Worm (Caenorhabditis elegans) whole organism, L1 larva: Measurements from ENCODE around the gene T11F9.14.

Experiments used
- dpl-1 ChIP-seq, 3 experiments: fragments of 150-350 bp in 2 of 3; sonication (generic microtip) in 1 of 3; optimal IDR thresholded peaks; 2 replicates each; lab custom pipeline; 2014 to 2017; ENCODE audit warnings: missing biosample characterization in 3 of 3, missing genetic modification characterization in 3 of 3, missing genetic modification reagents in 3 of 3
- lin-35 ChIP-seq, 2 experiments: fragments of 150-350 bp; optimal IDR thresholded peaks; 2 replicates each; lab custom pipeline; 2014; ENCODE audit warnings: missing biosample characterization in 2 of 2, missing genetic modification characterization in 2 of 2, missing genetic modification reagents in 2 of 2
- nhr-47 ChIP-seq: sonication (generic microtip); optimal IDR thresholded peaks from 2 replicates; lab custom pipeline; 2016; ENCODE audit warnings: mild to moderate bottlenecking, missing genetic modification characterization, moderate library complexity, missing compliant biosample characterization
- nhr-76 ChIP-seq: sonication (generic microtip); optimal IDR thresholded peaks from 2 replicates; lab custom pipeline; 2017; ENCODE audit warnings: missing biosample characterization, missing genetic modification characterization

- no peak for TF ChIP-seq nhr-47 (tag; lab: Kevin White, UChicago)
- no peak for TF ChIP-seq dpl-1 (GFP tag; optimal IDR thresholded peaks at IDR 0.05; lab: Kevin White, UChicago)
- no peak for TF ChIP-seq nhr-76
- TF ChIP-seq lin-35 (GFP tag; optimal IDR thresholded peaks at IDR 0.05; lab: Kevin White, UChicago) = no peak
These were observed 34.3 kb downstream of the T11F9.14 start, which contains the start of gene mig-17 for ce11 chrV:11446297-11446696.
